Worm (Caenorhabditis elegans) whole organism, L2 larva: Measurements from ENCODE around the gene Y12A6A.1.

Experiments
- R02D3.7 ChIP-seq: fragments of 150-350 bp; optimal IDR thresholded peaks from 2 replicates; lab custom pipeline; 2014; ENCODE audit warnings: missing biosample characterization, missing genetic modification characterization
- unc-39 ChIP-seq: fragments of 150-350 bp; optimal IDR thresholded peaks from 2 replicates; lab custom pipeline; 2014; ENCODE audit warnings: missing biosample characterization, missing genetic modification characterization

- TF ChIP-seq R02D3.7 (tag; lab: Kevin White, UChicago): no peak
- TF ChIP-seq unc-39: no peak
These were observed 30.8 kb downstream of the Y12A6A.1 start for ce11 chrX:13590688-13591087.
